Worm (Caenorhabditis elegans) whole organism, late embryonic: Measurements from ENCODE around the gene ssq-3.

ENCODE experiments used
- T23F11.4 ChIP-seq: fragments of 200-800 bp; sonication (Bioruptor generic); optimal IDR thresholded peaks from 2 replicates; lab custom pipeline; 2018; ENCODE audit warnings: mild to moderate bottlenecking, missing genetic modification characterization, missing compliant biosample characterization
- ceh-34 ChIP-seq: sonication (generic microtip); optimal IDR thresholded peaks from 2 replicates; lab custom pipeline; 2016; ENCODE audit warnings: mild to moderate bottlenecking, missing genetic modification characterization, missing compliant biosample characterization
- elt-2 ChIP-seq: sonication (generic microtip); optimal IDR thresholded peaks from 2 replicates; lab custom pipeline; 2016; ENCODE audit warnings: missing genetic modification reagents, missing genetic modification characterization, missing compliant biosample characterization
- hlh-30 ChIP-seq: sonication (generic microtip); optimal IDR thresholded peaks from 2 replicates; lab custom pipeline; 2017; ENCODE audit warnings: antibody characterized with exemption, missing genetic modification characterization, missing compliant biosample characterization; ENCODE audit not compliant: insufficient read depth
- hlh-8 ChIP-seq: sonication (generic microtip); optimal IDR thresholded peaks from 2 replicates; lab custom pipeline; 2016; ENCODE audit warnings: missing genotype, missing genetic modification characterization, missing compliant biosample characterization
- nhr-11 ChIP-seq: fragments of 150-350 bp; optimal IDR thresholded peaks from 2 replicates; lab custom pipeline; 2014; ENCODE audit warnings: missing biosample characterization, missing genetic modification characterization
- pqm-1 ChIP-seq: sonication (generic microtip); optimal IDR thresholded peaks from 2 replicates; lab custom pipeline; 2016; ENCODE audit warnings: missing genetic modification characterization, missing compliant biosample characterization
- ref-2 ChIP-seq: sonication (generic microtip); optimal IDR thresholded peaks from 2 replicates; lab custom pipeline; 2016; ENCODE audit warnings: missing genetic modification characterization, missing compliant biosample characterization
- rnt-1 ChIP-seq: sonication (generic microtip); optimal IDR thresholded peaks from 2 replicates; lab custom pipeline; 2016; ENCODE audit warnings: missing genetic modification characterization, missing compliant biosample characterization
- tbx-2 ChIP-seq: sonication (generic microtip); optimal IDR thresholded peaks from 2 replicates; lab custom pipeline; 2016; ENCODE audit warnings: missing genetic modification characterization, missing compliant biosample characterization
- unc-42 ChIP-seq: sonication (generic microtip); optimal IDR thresholded peaks from 2 replicates; lab custom pipeline; 2016; ENCODE audit warnings: missing genotype, missing genetic modification characterization, missing compliant biosample characterization

DNA sequence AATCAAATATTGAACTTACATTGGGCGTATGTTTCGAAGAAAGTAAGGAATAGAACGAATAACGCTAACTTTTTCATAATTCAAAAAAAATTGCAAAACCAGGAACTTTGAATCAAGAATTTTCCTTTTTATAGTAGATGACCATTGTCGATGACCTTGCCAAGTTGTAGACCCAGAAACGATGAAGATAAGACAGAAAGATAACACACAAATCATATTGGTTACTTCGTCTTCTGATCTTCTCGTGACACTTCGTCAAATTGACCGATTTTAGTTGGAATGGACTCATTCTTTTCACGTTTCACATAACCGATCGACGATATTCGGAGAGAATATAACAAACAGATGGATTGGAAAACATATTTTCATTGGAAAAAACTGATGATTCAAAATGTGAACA is 20.4 kb downstream of the ssq-3 start, which contains the start of gene grsp-3:
- TF ChIP-seq rnt-1 (tag; lab: Kevin White, UChicago), result no peak
- no peak for TF ChIP-seq hlh-30 (tag; lab: Kevin White, UChicago)
- no peak for TF ChIP-seq tbx-2 (tag; lab: Kevin White, UChicago)
- no peak for TF ChIP-seq T23F11.4 (GFP tag; lab: Kevin White, UChicago)
- TF ChIP-seq ref-2, result no peak
- TF ChIP-seq pqm-1, result no peak
- TF ChIP-seq unc-42 (tag; lab: Kevin White, UChicago), result no peak
- no peak for TF ChIP-seq hlh-8 (tag; lab: Kevin White, UChicago)
- TF ChIP-seq ceh-34 (tag; lab: Kevin White, UChicago), result no peak
- TF ChIP-seq nhr-11 (tag; lab: Kevin White, UChicago), result no peak
- no peak for TF ChIP-seq elt-2 (tag; lab: Kevin White, UChicago)
